Fruit fly (Drosophila melanogaster) whole organism, prepupa: ENCODE results near the gene CG31103.

Experiments
- Blimp-1 ChIP-seq: fragments of 200-800 bp; sonication (Bioruptor generic); optimal IDR thresholded peaks from 3 replicates; lab custom pipeline; 2017; ENCODE audit warnings: missing biosample characterization, missing genetic modification characterization, mild to moderate bottlenecking, moderate library complexity, missing genetic modification reagents
- CG10631 ChIP-seq: fragments of 200-800 bp; sonication (Bioruptor generic); optimal IDR thresholded peaks from 2 replicates; lab custom pipeline; 2016; ENCODE audit warnings: missing biosample characterization, missing genetic modification characterization
- CG10669 ChIP-seq: fragments of 200-800 bp; sonication (Bioruptor generic); optimal IDR thresholded peaks from 3 replicates; lab custom pipeline; 2018; ENCODE audit warnings: missing biosample characterization, mild to moderate bottlenecking, missing genetic modification characterization, moderate library complexity
- CG11762 ChIP-seq: fragments of 200-800 bp; sonication (Bioruptor generic); optimal IDR thresholded peaks from 3 replicates; lab custom pipeline; 2016; ENCODE audit warnings: missing biosample characterization, missing genetic modification characterization; ENCODE audit not compliant: insufficient read depth
- CG11902 ChIP-seq: fragments of 200-800 bp; sonication (Bioruptor generic); optimal IDR thresholded peaks from 3 replicates; lab custom pipeline; 2016; ENCODE audit warnings: missing biosample characterization, missing genetic modification characterization
- CG1621 ChIP-seq: fragments of 200-800 bp; sonication (Bioruptor generic); optimal IDR thresholded peaks from 3 replicates; lab custom pipeline; 2018; ENCODE audit warnings: missing biosample characterization, mild to moderate bottlenecking, missing genetic modification characterization
- CG16779 ChIP-seq: fragments of 200-800 bp; sonication (Bioruptor generic); optimal IDR thresholded peaks from 3 replicates; lab custom pipeline; 2017; ENCODE audit warnings: missing biosample characterization, mild to moderate bottlenecking, missing genetic modification characterization
- CG3032 ChIP-seq: fragments of 200-800 bp; optimal IDR thresholded peaks from 2 replicates; lab custom pipeline; 2019; ENCODE audit warnings: missing biosample characterization, mild to moderate bottlenecking, missing genetic modification characterization, moderate library complexity
- CG32006 ChIP-seq: fragments of 200-800 bp; sonication (Bioruptor generic); optimal IDR thresholded peaks from 3 replicates; lab custom pipeline; 2017; ENCODE audit warnings: missing biosample characterization, mild to moderate bottlenecking, missing genetic modification characterization
- CG34406 ChIP-seq: fragments of 200-800 bp; sonication (Bioruptor generic); optimal IDR thresholded peaks from 3 replicates; lab custom pipeline; 2016; ENCODE audit warnings: missing biosample characterization, missing genetic modification characterization
- CG3919 ChIP-seq: fragments of 200-800 bp; sonication (Bioruptor generic); optimal IDR thresholded peaks from 3 replicates; lab custom pipeline; 2016; ENCODE audit warnings: missing biosample characterization, missing genetic modification characterization
- CG6854 ChIP-seq: fragments of 200-800 bp; sonication (Bioruptor generic); optimal IDR thresholded peaks from 2 replicates; lab custom pipeline; 2017; ENCODE audit warnings: missing biosample characterization, mild to moderate bottlenecking, missing genetic modification characterization
- CG7368 ChIP-seq: fragments of 200-800 bp; sonication (Bioruptor generic); optimal IDR thresholded peaks from 3 replicates; lab custom pipeline; 2016; ENCODE audit warnings: missing biosample characterization, missing genetic modification characterization
- CG8119 ChIP-seq: fragments of 200-800 bp; sonication (Bioruptor generic); IDR thresholded peaks from 3 replicates; pipeline ENCODE4 v1.3.6; 2022; ENCODE audit warnings: missing biosample characterization, missing genetic modification characterization
- CG8632 ChIP-seq: fragments of 200-800 bp; sonication (Bioruptor generic); optimal IDR thresholded peaks from 3 replicates; lab custom pipeline; 2016; ENCODE audit warnings: missing biosample characterization, missing genetic modification characterization
- Eip75B ChIP-seq: fragments of 200-800 bp; sonication (Bioruptor generic); optimal IDR thresholded peaks from 3 replicates; lab custom pipeline; 2016; ENCODE audit warnings: missing biosample characterization, missing genetic modification characterization
- Eip78C ChIP-seq: fragments of 200-800 bp; sonication (Bioruptor generic); peaks from one replicate; lab custom pipeline; 2016; ENCODE audit warnings: missing biosample characterization, missing genetic modification characterization
- Eip93F ChIP-seq: fragments of 200-800 bp; sonication (Bioruptor generic); optimal IDR thresholded peaks from 2 replicates; lab custom pipeline; 2016; ENCODE audit warnings: missing biosample characterization, mild to moderate bottlenecking, missing genetic modification characterization
- Ets96B ChIP-seq: fragments of 200-800 bp; optimal IDR thresholded peaks from 2 replicates; lab custom pipeline; 2019; ENCODE audit warnings: missing biosample characterization, mild to moderate bottlenecking, missing genetic modification characterization, moderate library complexity
- Gug ChIP-seq: fragments of 200-800 bp; sonication (Bioruptor generic); IDR thresholded peaks from 2 replicates; pipeline ENCODE4 v1.3.6; 2022; ENCODE audit warnings: missing biosample characterization, missing genetic modification characterization
- Hr38 ChIP-seq: sonication (Bioruptor generic); optimal IDR thresholded peaks from 2 replicates; lab custom pipeline; 2016; ENCODE audit warnings: missing biosample characterization, missing genetic modification characterization
- Hr39 ChIP-seq: fragments of 200-800 bp; sonication (Bioruptor generic); optimal IDR thresholded peaks from 2 replicates; lab custom pipeline; 2016; ENCODE audit warnings: missing biosample characterization, missing genetic modification characterization
- Hr4 ChIP-seq: fragments of 200-800 bp; sonication (Bioruptor generic); optimal IDR thresholded peaks from 3 replicates; lab custom pipeline; 2016; ENCODE audit warnings: missing biosample characterization, missing genetic modification characterization
- Lpt ChIP-seq: fragments of 200-800 bp; sonication (Bioruptor generic); optimal IDR thresholded peaks from 3 replicates; lab custom pipeline; 2016; ENCODE audit warnings: missing biosample characterization, missing genetic modification characterization
- Met ChIP-seq: fragments of 200-800 bp; sonication (Bioruptor generic); optimal IDR thresholded peaks from 3 replicates; lab custom pipeline; 2016; ENCODE audit warnings: missing biosample characterization, missing genetic modification characterization
- Smox ChIP-seq: fragments of 200-800 bp; sonication (Bioruptor generic); optimal IDR thresholded peaks from 3 replicates; lab custom pipeline; 2016; ENCODE audit warnings: missing biosample characterization, missing genetic modification characterization
- Sox14 ChIP-seq: fragments of 200-800 bp; sonication (Bioruptor generic); optimal IDR thresholded peaks from 3 replicates; lab custom pipeline; 2016; ENCODE audit warnings: missing biosample characterization, missing genetic modification characterization
- achi ChIP-seq: fragments of 200-800 bp; sonication (Bioruptor generic); optimal IDR thresholded peaks from 3 replicates; lab custom pipeline; 2016; ENCODE audit warnings: missing biosample characterization, missing genetic modification characterization
- cyc ChIP-seq: fragments of 200-800 bp; sonication (Bioruptor generic); optimal IDR thresholded peaks from 3 replicates; lab custom pipeline; 2016; ENCODE audit warnings: missing biosample characterization, missing genetic modification characterization
- dac ChIP-seq: fragments of 200-800 bp; sonication (Bioruptor generic); optimal IDR thresholded peaks from 2 replicates; lab custom pipeline; 2017; ENCODE audit warnings: missing biosample characterization, mild to moderate bottlenecking, missing genetic modification characterization
- dsx ChIP-seq: fragments of 200-800 bp; optimal IDR thresholded peaks from 3 replicates; lab custom pipeline; 2019; ENCODE audit warnings: missing biosample characterization, mild to moderate bottlenecking, missing genetic modification characterization, moderate library complexity; ENCODE audit not compliant: poor library complexity, severe bottlenecking
- eg ChIP-seq: fragments of 200-800 bp; sonication (Bioruptor generic); IDR thresholded peaks from 3 replicates; pipeline ENCODE4 v1.3.6; 2022; ENCODE audit warnings: missing biosample characterization, missing genetic modification characterization
- fd59A ChIP-seq: fragments of 200-800 bp; sonication (Bioruptor generic); optimal IDR thresholded peaks from 2 replicates; lab custom pipeline; 2017; ENCODE audit warnings: missing biosample characterization, mild to moderate bottlenecking, missing genetic modification characterization, missing genetic modification reagents
- fd85E ChIP-seq: fragments of 200-800 bp; sonication (Bioruptor generic); optimal IDR thresholded peaks from 3 replicates; lab custom pipeline; 2016; ENCODE audit warnings: missing biosample characterization, missing genetic modification characterization
- fkh ChIP-seq: fragments of 200-800 bp; sonication (Bioruptor generic); optimal IDR thresholded peaks from 3 replicates; lab custom pipeline; 2017; ENCODE audit warnings: missing biosample characterization, mild to moderate bottlenecking, missing genetic modification characterization, moderate library complexity
- lz ChIP-seq: fragments of 200-800 bp; sonication (Bioruptor generic); optimal IDR thresholded peaks from 3 replicates; lab custom pipeline; 2016; ENCODE audit warnings: missing biosample characterization, missing genetic modification characterization
- pdm3 ChIP-seq: fragments of 200-800 bp; sonication (Bioruptor generic); optimal IDR thresholded peaks from 3 replicates; lab custom pipeline; 2016; ENCODE audit warnings: missing biosample characterization, missing genetic modification characterization
- spab ChIP-seq: fragments of 200-800 bp; sonication (Bioruptor generic); optimal IDR thresholded peaks from 2 replicates; lab custom pipeline; 2017; ENCODE audit warnings: missing biosample characterization, mild to moderate bottlenecking, missing genetic modification characterization, missing genetic modification reagents
- svp ChIP-seq: fragments of 200-800 bp; sonication (Bioruptor generic); peaks from one replicate; lab custom pipeline; 2016; ENCODE audit warnings: missing biosample characterization, missing genetic modification characterization
- topi ChIP-seq: fragments of 200-800 bp; sonication (Bioruptor generic); optimal IDR thresholded peaks from 3 replicates; lab custom pipeline; 2016; ENCODE audit warnings: missing biosample characterization, missing genetic modification characterization

CG31103 gene

dm6 chr3R:25215123-25215522 lies 4.0 kb upstream of the CG31103 start, which contains the start of gene Saysd1 (continued):
- TF ChIP-seq CG10669: no peak
- peak; percentile 44 for TF ChIP-seq cyc (GFP tag; lab: Kevin White, UChicago)
- no peak for TF ChIP-seq CG8632 (GFP tag; lab: Kevin White, UChicago)
- no peak for TF ChIP-seq Hr39 (GFP tag; lab: Kevin White, UChicago)
- TF ChIP-seq achi (GFP tag; lab: Kevin White, UChicago): peak; percentile 50
- TF ChIP-seq Eip78C (GFP tag; lab: Kevin White, UChicago): no peak
- no peak for TF ChIP-seq Hr4 (GFP tag; lab: Kevin White, UChicago)
- peak; percentile 33 for TF ChIP-seq dsx (GFP tag; lab: Kevin White, UChicago)
- TF ChIP-seq CG6854 (GFP tag; lab: Kevin White, UChicago): no peak
- no peak for TF ChIP-seq Sox14
- TF ChIP-seq Ets96B (tag; lab: Kevin White, UChicago): no peak
- no peak for TF ChIP-seq CG3032
- TF ChIP-seq CG32006 (GFP tag; lab: Kevin White, UChicago): no peak
- TF ChIP-seq pdm3 (GFP tag; lab: Kevin White, UChicago): no peak
- TF ChIP-seq CG11902: no peak
- TF ChIP-seq Eip75B: no peak

DNA sequence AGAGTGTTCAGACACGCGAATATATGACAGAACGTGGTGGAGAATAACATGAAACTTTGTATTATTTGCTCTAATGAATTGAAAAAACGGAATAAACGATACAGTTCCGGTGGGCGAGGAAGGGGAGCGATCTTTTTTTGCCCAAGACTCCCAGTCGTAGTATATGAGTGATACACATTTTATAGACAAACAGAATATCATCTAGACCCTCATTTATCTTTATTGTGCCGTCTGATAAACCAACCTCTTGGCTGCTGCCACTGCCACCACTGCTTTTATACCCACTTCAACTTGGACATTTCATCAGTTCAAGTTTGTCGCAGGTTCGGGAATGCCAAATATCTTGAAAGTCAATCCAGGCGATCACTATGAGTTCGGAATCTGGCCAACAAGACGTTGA lies 3.1 kb upstream of the CG31103 start, which contains the start of gene CG31106:
TSS of gene CG31106 (plus strand) at position 301 of the 400 bp plus-strand sequence.
- no peak for TF ChIP-seq fd59A
- TF ChIP-seq CG8119: no peak
- TF ChIP-seq cyc (GFP tag; lab: Kevin White, UChicago): no peak
- no peak for TF ChIP-seq CG32006 (GFP tag; lab: Kevin White, UChicago)
- TF ChIP-seq Lpt: no peak
- no peak for TF ChIP-seq spab (GFP tag; lab: Kevin White, UChicago)
- TF ChIP-seq svp (GFP tag; lab: Kevin White, UChicago): no peak
- no peak for TF ChIP-seq CG8632 (GFP tag; lab: Kevin White, UChicago)
- TF ChIP-seq, all 60 proteins: peak for 0

DNA sequence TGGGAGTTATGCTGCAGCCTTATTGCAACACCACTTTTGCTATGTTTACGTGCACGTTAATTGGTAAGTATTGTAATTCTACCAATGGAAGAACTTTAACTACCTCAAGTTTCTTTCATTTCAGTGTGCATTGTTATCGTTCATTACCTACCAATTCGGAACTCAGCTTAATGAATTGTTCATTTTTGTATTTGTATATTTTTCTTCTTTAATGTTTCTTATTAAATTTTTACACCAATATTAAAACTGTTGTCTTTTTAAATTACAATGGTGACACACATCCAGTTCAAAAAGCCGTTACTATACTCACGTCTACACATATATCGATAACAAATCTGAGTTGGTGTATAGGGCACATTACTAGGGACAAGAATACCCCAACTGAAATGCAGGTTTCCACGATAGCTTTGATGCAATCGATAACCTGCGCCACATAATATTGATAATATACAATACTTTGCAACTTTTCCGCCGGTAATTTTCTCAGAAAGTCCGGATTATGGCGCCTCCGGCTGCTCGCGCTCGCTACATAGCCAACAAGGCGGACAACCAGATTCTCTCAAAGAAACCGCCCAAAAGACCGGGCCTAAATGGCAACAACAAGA lies 2.2 kb downstream of the CG31103 start, which contains the start of gene Alg9:
TSS of gene Alg9 (plus strand) at position 387 of the 605 bp plus-strand sequence.
- no peak for TF ChIP-seq Eip78C (GFP tag; lab: Kevin White, UChicago)
- no peak for TF ChIP-seq fd85E (GFP tag; lab: Kevin White, UChicago)
- TF ChIP-seq dac (GFP tag; lab: Kevin White, UChicago): no peak
- TF ChIP-seq CG10669: no peak
- TF ChIP-seq fkh (GFP tag; lab: Kevin White, UChicago): no peak
- TF ChIP-seq Eip75B: no peak
- TF ChIP-seq achi (GFP tag; lab: Kevin White, UChicago): no peak

DNA sequence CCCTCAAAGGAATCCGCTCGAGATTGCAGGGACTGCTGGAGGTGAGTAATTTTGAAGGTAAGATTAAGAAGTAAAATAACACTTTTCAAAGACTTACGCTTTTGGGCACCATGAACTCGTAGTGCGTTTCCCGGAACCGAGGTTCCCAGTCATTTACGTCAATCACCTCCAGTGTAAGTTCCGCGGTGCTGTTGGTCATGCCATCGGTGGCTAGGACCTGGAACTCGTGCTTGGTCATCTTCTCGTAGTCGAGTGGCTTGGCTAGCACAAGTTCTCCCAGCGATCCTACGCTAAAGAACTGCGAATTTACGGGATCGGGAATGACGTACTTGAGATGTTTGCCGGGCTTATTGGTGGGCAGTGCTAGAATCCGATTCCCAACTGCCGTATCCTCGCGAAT lies 6.4 kb downstream of the CG31103 start:
- TF ChIP-seq CG3919 (GFP tag; lab: Kevin White, UChicago): no peak
- TF ChIP-seq svp (GFP tag; lab: Kevin White, UChicago): no peak
- TF ChIP-seq lz: no peak
- no peak for TF ChIP-seq topi (GFP tag; lab: Kevin White, UChicago)
- no peak for TF ChIP-seq Lpt
- TF ChIP-seq CG34406: no peak
- no peak for TF ChIP-seq Ets96B (tag; lab: Kevin White, UChicago)
- TF ChIP-seq CG10631 (GFP tag; lab: Kevin White, UChicago): no peak
- TF ChIP-seq CG3032: no peak
- TF ChIP-seq CG32006 (GFP tag; lab: Kevin White, UChicago): no peak
- TF ChIP-seq CG7368 (GFP tag; lab: Kevin White, UChicago): no peak
- TF ChIP-seq Hr39 (GFP tag; lab: Kevin White, UChicago): no peak

DNA sequence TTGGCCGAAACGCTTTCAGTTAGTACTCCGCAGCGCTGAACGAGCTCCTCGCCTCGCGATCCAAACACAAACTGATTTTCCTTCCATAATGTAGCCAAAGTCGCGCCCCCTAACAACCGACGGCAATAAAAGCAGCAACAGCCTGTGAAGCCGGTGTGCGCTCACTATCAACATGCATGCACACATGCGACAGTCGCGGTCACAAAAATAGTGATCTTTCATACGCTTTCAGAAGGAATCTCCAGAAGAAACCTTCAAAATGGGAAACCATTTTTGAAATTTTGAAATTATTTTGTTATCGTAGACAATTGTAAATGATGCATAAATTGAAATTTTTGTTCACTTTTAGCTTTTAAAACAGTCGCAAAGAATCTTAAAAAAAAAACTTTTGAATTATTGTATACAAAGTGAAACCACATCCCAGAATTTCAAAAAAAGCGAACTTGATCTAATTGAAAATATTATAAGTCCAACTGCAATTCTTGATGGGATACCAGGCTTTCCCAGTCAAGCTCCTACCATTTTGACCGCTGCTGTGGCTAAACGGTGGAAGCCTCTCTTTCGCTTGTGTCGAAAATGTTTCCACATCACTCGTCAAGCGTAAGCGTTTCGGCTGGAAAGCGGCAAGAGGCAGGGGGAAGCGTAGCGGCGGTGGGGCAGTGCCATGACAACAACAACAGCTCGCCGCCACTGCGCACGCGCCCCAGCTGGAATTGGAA lies 13.3 kb downstream of the CG31103 start, which contains the start of gene Cad96Cb:
TSS of gene Cad96Cb (minus strand) at position 51 of the 719 bp plus-strand sequence.
- peak; percentile 94 for TF ChIP-seq CG8119
- peak; percentile 95 for TF ChIP-seq CG3919 (GFP tag; lab: Kevin White, UChicago)
- TF ChIP-seq CG7368 (GFP tag; lab: Kevin White, UChicago): peak; percentile 80
- peak; percentile 76 for TF ChIP-seq Blimp-1 (GFP tag; lab: Kevin White, UChicago)
- peak; percentile 50 for TF ChIP-seq Eip93F
- TF ChIP-seq CG11762: peak; percentile 93
- TF ChIP-seq CG1621 (tag; lab: Kevin White, UChicago): peak; percentile 71
- peak; percentile 83 for TF ChIP-seq Ets96B (tag; lab: Kevin White, UChicago)
- TF ChIP-seq Met: peak; percentile 95
- TF ChIP-seq CG3032: peak; percentile 90
- peak; percentile 92 for TF ChIP-seq CG16779
- peak; percentile 99 for TF ChIP-seq Eip78C (GFP tag; lab: Kevin White, UChicago)
- peak; percentile 12 for TF ChIP-seq Hr38 (GFP tag; lab: Kevin White, UChicago)
- TF ChIP-seq topi (GFP tag; lab: Kevin White, UChicago): peak; percentile 95
- TF ChIP-seq Hr4 (GFP tag; lab: Kevin White, UChicago): peak; percentile 96
- peak; percentile 89 for TF ChIP-seq CG34406
- TF ChIP-seq svp (GFP tag; lab: Kevin White, UChicago): peak; percentile 98
- peak; percentile 79 for TF ChIP-seq Gug (GFP tag; lab: Robert Waterston, UW)
- peak; percentile 80; the same call in 2 of the 3 replicates for TF ChIP-seq eg
- peak; percentile 91 for TF ChIP-seq Smox
